Fruit fly (Drosophila melanogaster): Measurements from ENCODE around the gene RhoGEF3.

The RhoGEF3 gene

DNA sequence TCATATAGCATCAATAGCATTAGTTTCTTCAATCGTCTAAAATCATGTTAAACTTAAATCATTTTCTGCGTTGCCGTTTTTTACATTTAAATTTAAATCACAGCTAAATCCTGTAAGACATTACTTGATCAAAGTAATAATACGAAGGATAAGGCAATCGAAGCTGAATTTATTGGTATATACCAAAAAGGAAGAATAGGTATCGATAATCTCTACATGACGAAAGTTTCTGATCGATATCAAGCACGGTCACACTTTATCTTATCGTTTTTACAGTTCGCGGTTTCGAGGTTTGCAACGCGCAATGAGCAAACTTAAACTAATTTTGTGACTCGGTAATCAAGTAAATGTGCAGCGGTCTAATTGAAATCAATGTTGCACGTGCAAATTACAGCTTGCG lies 50.6 kb downstream of the RhoGEF3 start, which contains the start of the genes Atac3 and Ptpmeg (continued):
- no peak for TF ChIP-seq gsb (GFP tag; IDR thresholded peaks at IDR 0.05)
- no peak for TF ChIP-seq CG15011 (GFP tag; optimal IDR thresholded peaks at IDR 0.05)
- TF ChIP-seq sens (GFP tag), result no peak
- TF ChIP-seq danr (GFP tag; IDR thresholded peaks at IDR 0.05), result no peak
- TF ChIP-seq zfh2 (GFP tag; optimal IDR thresholded peaks at IDR 0.05), result no peak
- peak; percentile 27 for TF ChIP-seq Nf-YC (tag; optimal IDR thresholded peaks at IDR 0.05)
- TF ChIP-seq pros (GFP tag; optimal IDR thresholded peaks at IDR 0.05), result no peak
- TF ChIP-seq Doc2 (GFP tag; IDR thresholded peaks at IDR 0.05), result no peak
- no peak for TF ChIP-seq mld (GFP tag; IDR thresholded peaks at IDR 0.05; ENCODE audit: partially characterized antibody)
- peak; percentile 50 for TF ChIP-seq Ets97D (GFP tag; optimal IDR thresholded peaks at IDR 0.05)
- no peak for TF ChIP-seq CG5245 (GFP tag; optimal IDR thresholded peaks at IDR 0.05)
- TF ChIP-seq phol (tag; optimal IDR thresholded peaks at IDR 0.05), result peak; percentile 23
- TF ChIP-seq CG9609 (GFP tag; optimal IDR thresholded peaks at IDR 0.05), result no peak
- TF ChIP-seq lbe (GFP tag; optimal IDR thresholded peaks at IDR 0.05), result no peak
- TF ChIP-seq Xrp1 (GFP tag; IDR thresholded peaks at IDR 0.05), result no peak
- TF ChIP-seq CG15514 (GFP tag; optimal IDR thresholded peaks at IDR 0.05), result no peak
- no peak for TF ChIP-seq ac (GFP tag; optimal IDR thresholded peaks at IDR 0.05)
- no peak for TF ChIP-seq ems (GFP tag; optimal IDR thresholded peaks at IDR 0.05)
- peak; percentile 51 for TF ChIP-seq hbn (GFP tag; IDR thresholded peaks at IDR 0.05; ENCODE audit: partially characterized antibody)
- TF ChIP-seq CG9437 (GFP tag; optimal IDR thresholded peaks at IDR 0.05), result peak; percentile 72
- peak; percentile 30 for TF ChIP-seq CG17829 (tag; optimal IDR thresholded peaks at IDR 0.05)
- no peak for TF ChIP-seq dysf (GFP tag; IDR thresholded peaks at IDR 0.05)
- no peak for TF ChIP-seq CG18476 (GFP tag; optimal IDR thresholded peaks at IDR 0.05)
- TF ChIP-seq schlank (tag; optimal IDR thresholded peaks at IDR 0.05), result no peak
- TF ChIP-seq CG17385 (GFP tag; optimal IDR thresholded peaks at IDR 0.05), result no peak
- TF ChIP-seq grn (GFP tag; optimal IDR thresholded peaks at IDR 0.05), result peak; percentile 33
- TF ChIP-seq CG2199 (GFP tag; IDR thresholded peaks at IDR 0.05), result no peak
- no peak for TF ChIP-seq Dad (GFP tag; optimal IDR thresholded peaks at IDR 0.05)
- TF ChIP-seq Sox102F (GFP tag; optimal IDR thresholded peaks at IDR 0.05), result no peak
- TF ChIP-seq zf30C (GFP tag; optimal IDR thresholded peaks at IDR 0.05), result no peak
- no peak for TF ChIP-seq Fer1 (GFP tag; optimal IDR thresholded peaks at IDR 0.05)
- no peak for TF ChIP-seq Nf-YA (GFP tag; IDR thresholded peaks at IDR 0.05)
- peak; percentile 62 for TF ChIP-seq Doc3 (GFP tag; IDR thresholded peaks at IDR 0.05; ENCODE audit: partially characterized antibody)
- peak; percentile 74 for TF ChIP-seq Dp (GFP tag; optimal IDR thresholded peaks at IDR 0.05)
- TF ChIP-seq CG10267 (tag; optimal IDR thresholded peaks at IDR 0.05), result peak; percentile 61
- TF ChIP-seq Hr78 (GFP tag; optimal IDR thresholded peaks at IDR 0.05), result no peak
- TF ChIP-seq run (tag; optimal IDR thresholded peaks at IDR 0.05), result no peak
- TF ChIP-seq nmo (GFP tag; optimal IDR thresholded peaks at IDR 0.05), result peak; percentile 52
- peak; percentile 34 for TF ChIP-seq Med (GFP tag)
- TF ChIP-seq Scr (GFP tag; IDR thresholded peaks at IDR 0.05; ENCODE audit: partially characterized antibody), result peak; percentile 69
- peak; percentile 0 for TF ChIP-seq sug (tag; optimal IDR thresholded peaks at IDR 0.05)
- no peak for TF ChIP-seq dm (GFP tag; optimal IDR thresholded peaks at IDR 0.05)
- TF ChIP-seq Ada2b (GFP tag; IDR thresholded peaks at IDR 0.05), result no peak
- TF ChIP-seq grau (tag; optimal IDR thresholded peaks at IDR 0.05), result peak; percentile 8
- TF ChIP-seq ci (GFP tag; IDR thresholded peaks at IDR 0.05), result no peak
- no peak for TF ChIP-seq CG17186 (GFP tag; optimal IDR thresholded peaks at IDR 0.05)
- peak; percentile 19; the same call in 1 of the 3 replicates for TF ChIP-seq Opbp (GFP tag; IDR thresholded peaks at IDR 0.05; ENCODE audit: partially characterized antibody)
- no peak for TF ChIP-seq vfl (GFP tag; optimal IDR thresholded peaks at IDR 0.05)
- no peak for TF ChIP-seq az2 (GFP tag; optimal IDR thresholded peaks at IDR 0.05)
- TF ChIP-seq Aef1 (GFP tag; IDR thresholded peaks at IDR 0.05), result no peak
- TF ChIP-seq CTCF (GFP tag; optimal IDR thresholded peaks at IDR 0.05), result no peak
- no peak for TF ChIP-seq Dbx (GFP tag; IDR thresholded peaks at IDR 0.05)

Data from whole organism, embryonic.